Worm (Caenorhabditis elegans) whole organism, young adult: Measurements from ENCODE around the gene Y54F10AR.1.

Experiments
- C06A6.2 ChIP-seq: fragments of 200-800 bp; sonication (Bioruptor generic); conservative IDR thresholded peaks from 2 replicates; pipeline ENCODE4 v1.3.6; 2022; ENCODE audit warnings: missing genetic modification characterization, missing compliant biosample characterization
- C17E4.6 ChIP-seq: fragments of 200-800 bp; sonication (Bioruptor generic); IDR thresholded peaks from 2 replicates; pipeline ENCODE4 v1.3.6; 2022; ENCODE audit warnings: missing genetic modification reagents, missing genetic modification characterization, missing compliant biosample characterization
- F22D6.2 ChIP-seq: sonication (generic microtip); optimal IDR thresholded peaks from 2 replicates; lab custom pipeline; 2016; ENCODE audit warnings: mild to moderate bottlenecking, missing genetic modification characterization, missing compliant biosample characterization
- F55B11.4 ChIP-seq: sonication (generic microtip); optimal IDR thresholded peaks from 2 replicates; lab custom pipeline; 2016; ENCODE audit warnings: missing compliant biosample characterization, missing genetic modification characterization, borderline replicate concordance; ENCODE audit not compliant: insufficient read depth
- K11D2.4 ChIP-seq: fragments of 200-800 bp; sonication (Bioruptor generic); IDR thresholded peaks from 2 replicates; pipeline ENCODE4 v1.3.6; 2022; ENCODE audit warnings: missing genetic modification reagents, missing genetic modification characterization, missing compliant biosample characterization
- T07F8.4 ChIP-seq: sonication (generic microtip); optimal IDR thresholded peaks from 2 replicates; lab custom pipeline; 2016; ENCODE audit warnings: mild to moderate bottlenecking, missing genetic modification characterization, moderate library complexity, missing compliant biosample characterization
- Y53G8AR.9 ChIP-seq: fragments of 200-800 bp; sonication (Bioruptor generic); conservative IDR thresholded peaks from 2 replicates; pipeline ENCODE4 v1.3.6; 2022; ENCODE audit warnings: missing genetic modification reagents, missing genetic modification characterization, missing compliant biosample characterization
- Y56A3A.18 ChIP-seq: fragments of 200-800 bp; sonication (Bioruptor generic); IDR thresholded peaks from 2 replicates; pipeline ENCODE4 v1.3.6; 2022; ENCODE audit warnings: missing genetic modification reagents, missing genetic modification characterization, missing compliant biosample characterization
- Y67H2A.10 ChIP-seq: fragments of 200-800 bp; sonication (Bioruptor generic); conservative IDR thresholded peaks from 2 replicates; pipeline ENCODE4 v1.3.6; 2022; ENCODE audit warnings: missing genetic modification reagents, missing genetic modification characterization, missing compliant biosample characterization
- Y79H2A.3 ChIP-seq: fragments of 200-800 bp; sonication (Bioruptor generic); conservative IDR thresholded peaks from 2 replicates; pipeline ENCODE4 v1.3.6; 2022; ENCODE audit warnings: missing genetic modification reagents, missing genetic modification characterization, missing compliant biosample characterization
- Y95B8A.8 ChIP-seq: fragments of 200-800 bp; sonication (Bioruptor generic); IDR thresholded peaks from 2 replicates; pipeline ENCODE4 v1.3.6; 2022; ENCODE audit warnings: missing genetic modification reagents, missing genetic modification characterization, missing compliant biosample characterization
- ZK185.1 ChIP-seq: sonication (generic microtip); optimal IDR thresholded peaks from 2 replicates; lab custom pipeline; 2016; ENCODE audit warnings: mild to moderate bottlenecking, missing genetic modification characterization, missing compliant biosample characterization; ENCODE audit not compliant: poor library complexity, severe bottlenecking
- akir-1 ChIP-seq: fragments of 200-800 bp; sonication (Bioruptor generic); optimal IDR thresholded peaks from 2 replicates; lab custom pipeline; 2018; ENCODE audit warnings: mild to moderate bottlenecking, missing genetic modification characterization, moderate library complexity, missing compliant biosample characterization
- attf-6 ChIP-seq: fragments of 200-800 bp; sonication (Bioruptor generic); IDR thresholded peaks from 2 replicates; pipeline ENCODE4 v1.3.6; 2022; ENCODE audit warnings: missing genetic modification reagents, missing genetic modification characterization, missing compliant biosample characterization
- bed-2 ChIP-seq: fragments of 200-800 bp; sonication (Bioruptor generic); IDR thresholded peaks from 2 replicates; pipeline ENCODE4 v1.3.6; 2022; ENCODE audit warnings: missing genetic modification reagents, missing genetic modification characterization, missing compliant biosample characterization
- die-1 ChIP-seq: sonication (generic microtip); optimal IDR thresholded peaks from 2 replicates; lab custom pipeline; 2016; ENCODE audit warnings: missing genotype, mild to moderate bottlenecking, missing genetic modification characterization, missing compliant biosample characterization
- dpl-1 ChIP-seq: fragments of 150-350 bp; optimal IDR thresholded peaks from 2 replicates; lab custom pipeline; 2014; ENCODE audit warnings: missing biosample characterization, missing genetic modification reagents, missing genetic modification characterization
- efl-1 ChIP-seq: fragments of 150-350 bp; optimal IDR thresholded peaks from 2 replicates; lab custom pipeline; 2014; ENCODE audit warnings: missing biosample characterization, missing genetic modification reagents, missing genetic modification characterization
- egl-44 ChIP-seq: fragments of 200-800 bp; sonication (Bioruptor generic); IDR thresholded peaks from 2 replicates; pipeline ENCODE4 v1.3.6; 2022; ENCODE audit warnings: missing genetic modification reagents, missing genetic modification characterization, missing compliant biosample characterization
- egrh-3 ChIP-seq: fragments of 200-800 bp; sonication (Bioruptor generic); IDR thresholded peaks from 2 replicates; pipeline ENCODE4 v1.3.6; 2022; ENCODE audit warnings: missing genetic modification reagents, missing genetic modification characterization, missing compliant biosample characterization
- fkh-3 ChIP-seq: sonication (generic microtip); optimal IDR thresholded peaks from 2 replicates; lab custom pipeline; 2016; ENCODE audit warnings: mild to moderate bottlenecking, missing genetic modification characterization, missing compliant biosample characterization
- gei-17 ChIP-seq: fragments of 200-800 bp; sonication (Bioruptor generic); optimal IDR thresholded peaks from 2 replicates; lab custom pipeline; 2018; ENCODE audit warnings: mild to moderate bottlenecking, missing genetic modification characterization, missing compliant biosample characterization
- hlh-26 ChIP-seq: fragments of 200-800 bp; sonication (Bioruptor generic); conservative IDR thresholded peaks from 2 replicates; pipeline ENCODE4 v1.3.6; 2022; ENCODE audit warnings: missing genetic modification reagents, missing genetic modification characterization, missing compliant biosample characterization
- lag-1 ChIP-seq: fragments of 200-800 bp; sonication (Bioruptor generic); IDR thresholded peaks from 2 replicates; pipeline ENCODE4 v1.3.6; 2022; ENCODE audit warnings: missing genetic modification reagents, missing genetic modification characterization, missing compliant biosample characterization
- let-526 ChIP-seq: fragments of 200-800 bp; sonication (Bioruptor generic); IDR thresholded peaks from 2 replicates; pipeline ENCODE4 v1.3.6; 2022; ENCODE audit warnings: missing genetic modification reagents, missing genetic modification characterization, missing compliant biosample characterization
- let-607 ChIP-seq, 2 experiments: fragments of 200-800 bp in 1 of 2; sonication (Bioruptor generic) in 1 of 2; sonication (generic microtip) in 1 of 2; optimal IDR thresholded peaks; 2 replicates each; lab custom pipeline; 2016 to 2018; ENCODE audit warnings: mild to moderate bottlenecking in 2 of 2, missing compliant biosample characterization in 2 of 2, missing genetic modification characterization in 2 of 2, moderate library complexity in 2 of 2, missing genotype in 1 of 2
- lin-35 ChIP-seq, 3 experiments: fragments of 150-350 bp in 2 of 3; sonication (generic microtip) in 1 of 3; optimal IDR thresholded peaks; 2 replicates each; lab custom pipeline; 2014 to 2018; ENCODE audit warnings: missing biosample characterization in 3 of 3, missing genetic modification characterization in 3 of 3, missing genetic modification reagents in 3 of 3
- lir-1 ChIP-seq: fragments of 200-800 bp; sonication (Bioruptor generic); conservative IDR thresholded peaks from 2 replicates; pipeline ENCODE4 v1.3.6; 2022; ENCODE audit warnings: missing genetic modification reagents, missing genetic modification characterization, missing compliant biosample characterization
- lsl-1 ChIP-seq: fragments of 200-800 bp; sonication (Bioruptor generic); optimal IDR thresholded peaks from 2 replicates; lab custom pipeline; 2018; ENCODE audit warnings: mild to moderate bottlenecking, missing genetic modification characterization, moderate library complexity, missing compliant biosample characterization
- lsy-27 ChIP-seq: sonication (generic microtip); optimal IDR thresholded peaks from 2 replicates; lab custom pipeline; 2017; ENCODE audit warnings: missing genetic modification characterization, mild to moderate bottlenecking, missing compliant biosample characterization, antibody characterized with exemption, missing genotype, borderline replicate concordance; ENCODE audit not compliant: insufficient read depth
- madf-6 ChIP-seq: fragments of 200-800 bp; sonication (Bioruptor generic); IDR thresholded peaks from 2 replicates; pipeline ENCODE4 v1.3.6; 2022; ENCODE audit warnings: missing genetic modification reagents, missing genetic modification characterization, missing compliant biosample characterization
- mes-4 ChIP-seq: sonication (generic microtip); optimal IDR thresholded peaks from 2 replicates; lab custom pipeline; 2016; ENCODE audit warnings: missing genotype, missing genetic modification characterization, missing compliant biosample characterization
- mxl-1 ChIP-seq: sonication (generic microtip); optimal IDR thresholded peaks from 2 replicates; lab custom pipeline; 2016; ENCODE audit warnings: missing genetic modification characterization, missing compliant biosample characterization
- nfya-2 ChIP-seq: fragments of 200-800 bp; sonication (Bioruptor generic); IDR thresholded peaks from 2 replicates; pipeline ENCODE4 v1.3.6; 2022; ENCODE audit warnings: missing genetic modification reagents, missing genetic modification characterization, missing compliant biosample characterization
- nfyb-1 ChIP-seq: fragments of 200-800 bp; sonication (Bioruptor generic); IDR thresholded peaks from 2 replicates; pipeline ENCODE4 v1.3.6; 2022; ENCODE audit warnings: missing genetic modification reagents, missing genetic modification characterization, missing compliant biosample characterization
- nhr-179 ChIP-seq: sonication (generic microtip); optimal IDR thresholded peaks from 2 replicates; lab custom pipeline; 2016; ENCODE audit warnings: mild to moderate bottlenecking, missing genetic modification characterization, missing compliant biosample characterization
- nhr-80 ChIP-seq: sonication (generic microtip); optimal IDR thresholded peaks from 2 replicates; lab custom pipeline; 2016; ENCODE audit warnings: missing genetic modification characterization, missing compliant biosample characterization
- nhr-90 ChIP-seq: sonication (generic microtip); optimal IDR thresholded peaks from 2 replicates; lab custom pipeline; 2016; ENCODE audit warnings: missing genotype, mild to moderate bottlenecking, missing genetic modification characterization, missing compliant biosample characterization
- rec-8 ChIP-seq, 2 experiments: sonication (generic microtip); optimal IDR thresholded peaks; 2 replicates each; lab custom pipeline; 2016; ENCODE audit warnings: mild to moderate bottlenecking in 2 of 2, missing genetic modification characterization in 2 of 2, missing genetic modification reagents in 2 of 2, missing genotype in 2 of 2, missing biosample characterization in 1 of 2, missing compliant biosample characterization in 1 of 2, moderate library complexity in 1 of 2
- snpc-1.1 ChIP-seq: sonication (generic microtip); optimal IDR thresholded peaks from 2 replicates; lab custom pipeline; 2017; ENCODE audit warnings: missing genetic modification characterization, mild to moderate bottlenecking, missing compliant biosample characterization, antibody characterized with exemption, moderate library complexity, missing genotype, missing genetic modification reagents; ENCODE audit not compliant: insufficient read depth
- snpc-4 ChIP-seq, 5 experiments: fragments of 150-350 bp in 1 of 5; sonication (generic microtip) in 4 of 5; optimal IDR thresholded peaks; 2 replicates each; lab custom pipeline; 2014 to 2018; ENCODE audit warnings: missing genetic modification characterization in 5 of 5, missing biosample characterization in 3 of 5, antibody characterized with exemption in 2 of 5, mild to moderate bottlenecking in 2 of 5, missing compliant biosample characterization in 2 of 5, missing genotype in 2 of 5, moderate library complexity in 2 of 5, missing genetic modification reagents in 1 of 5
- somi-1 ChIP-seq: fragments of 200-800 bp; sonication (Bioruptor generic); optimal IDR thresholded peaks from 2 replicates; lab custom pipeline; 2018; ENCODE audit warnings: mild to moderate bottlenecking, missing genetic modification characterization, missing compliant biosample characterization
- tlf-1 ChIP-seq: fragments of 200-800 bp; sonication (Bioruptor generic); optimal IDR thresholded peaks from 2 replicates; lab custom pipeline; 2018; ENCODE audit warnings: mild to moderate bottlenecking, missing genetic modification characterization, missing compliant biosample characterization
- zfh-2 ChIP-seq: fragments of 200-800 bp; sonication (Bioruptor generic); conservative IDR thresholded peaks from 2 replicates; pipeline ENCODE4 v1.3.6; 2022; ENCODE audit warnings: missing genetic modification reagents, missing genetic modification characterization, missing compliant biosample characterization
- ztf-26 ChIP-seq: sonication (generic microtip); optimal IDR thresholded peaks from 2 replicates; lab custom pipeline; 2017; ENCODE audit warnings: missing genetic modification characterization, missing compliant biosample characterization
- ztf-6 ChIP-seq: fragments of 200-800 bp; sonication (Bioruptor generic); IDR thresholded peaks from 2 replicates; pipeline ENCODE4 v1.3.6; 2022; ENCODE audit warnings: missing genetic modification reagents, missing genetic modification characterization, missing compliant biosample characterization

The Y54F10AR.1 gene

ce11 chrIII:2596984-2597454 lies 21.5 kb upstream of the Y54F10AR.1 start, which contains the start of gene apb-1 (continued):
- peak; percentile 11 for TF ChIP-seq snpc-4 (GFP tag; optimal IDR thresholded peaks at IDR 0.05; lab: Kevin White, UChicago)
- TF ChIP-seq snpc-4 (tag; optimal IDR thresholded peaks at IDR 0.05; lab: Kevin White, UChicago) = peak; percentile 58 to 79 (median 64)
- no peak for TF ChIP-seq bed-2 (GFP tag; lab: Robert Waterston, UW)
- TF ChIP-seq lir-1 = peak; percentile 56; the same call in 1 of the 2 replicates
- no peak for TF ChIP-seq nfya-2 (GFP tag; lab: Robert Waterston, UW)
- no peak for TF ChIP-seq nhr-90 (tag; lab: Kevin White, UChicago)
- TF ChIP-seq mes-4 = no peak
- TF ChIP-seq nfyb-1 (GFP tag; lab: Robert Waterston, UW) = peak; percentile 93
- no peak for TF ChIP-seq lag-1 (GFP tag; lab: Robert Waterston, UW)
- 0 out of 2 replicates have a peak, but pooled peaks have one; percentile 6 for TF ChIP-seq Y67H2A.10 (GFP tag; lab: Robert Waterston, UW)
- no peak for TF ChIP-seq fkh-3 (tag; lab: Kevin White, UChicago)
- no peak for TF ChIP-seq K11D2.4
- TF ChIP-seq ZK185.1 (tag; lab: Kevin White, UChicago) = no peak
- TF ChIP-seq snpc-1.1 (tag; lab: Kevin White, UChicago) = no peak
- peak; percentile 25 for TF ChIP-seq nhr-80 (tag; lab: Kevin White, UChicago)
- no peak for TF ChIP-seq T07F8.4 (tag; lab: Kevin White, UChicago)
- TF ChIP-seq egrh-3 (GFP tag; lab: Robert Waterston, UW) = peak; percentile 39; the same call in 1 of the 2 replicates
- no peak for TF ChIP-seq Y56A3A.18 (GFP tag; lab: Robert Waterston, UW)
- no peak for TF ChIP-seq F22D6.2
- TF ChIP-seq madf-6 (GFP tag; lab: Robert Waterston, UW) = peak; percentile 93
- peak; percentile 78 for TF ChIP-seq gei-17 (GFP tag; lab: Kevin White, UChicago)
- no peak for TF ChIP-seq lsy-27 (tag; lab: Kevin White, UChicago)
- TF ChIP-seq F55B11.4 = no peak
- TF ChIP-seq mxl-1 (tag; lab: Kevin White, UChicago) = no peak
- TF ChIP-seq rec-8 (tag; optimal IDR thresholded peaks at IDR 0.05; lab: Kevin White, UChicago) = no peak
- peak; percentile 84 for TF ChIP-seq ztf-26 (tag; lab: Kevin White, UChicago)
- TF ChIP-seq zfh-2 (GFP tag; lab: Robert Waterston, UW) = no peak
- TF ChIP-seq dpl-1 (GFP tag; lab: Kevin White, UChicago) = peak; percentile 28
- no peak for TF ChIP-seq nhr-179 (tag; lab: Kevin White, UChicago)
- TF ChIP-seq ztf-6 (GFP tag; lab: Robert Waterston, UW) = no peak
- TF ChIP-seq tlf-1 = peak; percentile 79
- no peak for TF ChIP-seq akir-1
- TF ChIP-seq C06A6.2 (GFP tag; lab: Robert Waterston, UW) = peak; percentile 83
- TF ChIP-seq Y79H2A.3 (GFP tag; lab: Robert Waterston, UW) = no peak
- TF ChIP-seq let-526 (GFP tag; lab: Robert Waterston, UW) = no peak
- TF ChIP-seq Y95B8A.8 (GFP tag; lab: Robert Waterston, UW) = 0 out of 2 replicates have a peak, but pooled peaks have one; percentile 61
- TF ChIP-seq somi-1 (GFP tag; lab: Kevin White, UChicago) = no peak
- peak in 1 of 2 experiments; percentile 73 for TF ChIP-seq let-607 (tag; optimal IDR thresholded peaks at IDR 0.05; lab: Kevin White, UChicago)
- TF ChIP-seq attf-6 (GFP tag; lab: Robert Waterston, UW) = 0 out of 2 replicates have a peak, but pooled peaks have one; percentile 55
- no peak for TF ChIP-seq hlh-26 (GFP tag; lab: Robert Waterston, UW)
- TF ChIP-seq die-1 (tag; lab: Kevin White, UChicago) = no peak
- peak; percentile 17; the same call in 1 of the 2 replicates for TF ChIP-seq C17E4.6 (GFP tag; lab: Robert Waterston, UW)
- TF ChIP-seq lin-35 (GFP tag; optimal IDR thresholded peaks at IDR 0.05; lab: Kevin White, UChicago) = peak in 2 of 3 experiments; percentile 51 to 94
- TF ChIP-seq Y53G8AR.9 (GFP tag; lab: Robert Waterston, UW) = peak; percentile 94
- peak; percentile 47; the same call in 1 of the 2 replicates for TF ChIP-seq egl-44 (GFP tag; lab: Robert Waterston, UW)
- TF ChIP-seq lsl-1 (GFP tag; lab: Kevin White, UChicago) = peak; percentile 79
- peak; percentile 50 for TF ChIP-seq efl-1 (GFP tag; lab: Kevin White, UChicago)
